Worm (Caenorhabditis elegans) whole organism, L4/young adult: ENCODE data around the gene sumv-2.

Experiments
- W03F9.2 ChIP-seq: fragments of 150-350 bp; optimal IDR thresholded peaks from 2 replicates; lab custom pipeline; 2014; ENCODE audit warnings: missing biosample characterization, missing genetic modification characterization
- dao-5 ChIP-seq: sonication (generic microtip); optimal IDR thresholded peaks from 2 replicates; lab custom pipeline; 2016; ENCODE audit warnings: missing genotype, missing genetic modification characterization, moderate library complexity, missing compliant biosample characterization
- him-1 ChIP-seq: sonication (generic microtip); optimal IDR thresholded peaks from 2 replicates; lab custom pipeline; 2016; ENCODE audit warnings: missing genotype, missing genetic modification reagents, missing genetic modification characterization, missing compliant biosample characterization

Gene sumv-2

ce11 chrV:4653871-4654605, 36.7 kb downstream of the sumv-2 start, which contains the start of the genes col-139 and F41F3.1:
Gene col-139 (minus strand): TSS chrV:4653971.
Gene F41F3.1 (plus strand): TSS chrV:4654555.
- TF ChIP-seq W03F9.2 (no peak), him-1 (tag; lab: Kevin White, UChicago) (no peak), dao-5 (tag; lab: Kevin White, UChicago) (no peak)

ce11 chrV:4655175-4655574, 37.8 kb downstream of the sumv-2 start, which contains the start of gene F41F3.9:
Gene F41F3.9 (plus strand): TSS chrV:4655475.
- TF ChIP-seq W03F9.2 (no peak), him-1 (tag; lab: Kevin White, UChicago) (no peak), dao-5 (tag; lab: Kevin White, UChicago) (no peak)

- TF ChIP-seq him-1 (tag; lab: Kevin White, UChicago) (no peak), W03F9.2 (no peak), dao-5 (tag; lab: Kevin White, UChicago) (no peak)
Measured at ce11 chrV:4662400-4662799, 45.0 kb downstream of the sumv-2 start, which contains the start of gene srx-74. Gene srx-74 (minus strand): TSS chrV:4662500.

- TF ChIP-seq dao-5 (tag; lab: Kevin White, UChicago) (no peak), him-1 (tag; lab: Kevin White, UChicago) (no peak), W03F9.2 (no peak)
Measured at ce11 chrV:4665651-4666050, 48.3 kb downstream of the sumv-2 start, which contains the start of gene srx-73. Gene srx-73 (minus strand): TSS chrV:4665751.

- TF ChIP-seq W03F9.2 (no peak), him-1 (tag; lab: Kevin White, UChicago) (no peak), dao-5 (tag; lab: Kevin White, UChicago) (no peak)
Measured at ce11 chrV:4667062-4667461, 49.7 kb downstream of the sumv-2 start.

ce11 chrV:4668636-4669035, 51.3 kb downstream of the sumv-2 start, which contains the start of gene srx-77:
Gene srx-77 (minus strand): TSS chrV:4668736.
- no peak for TF ChIP-seq W03F9.2
- TF ChIP-seq him-1 (tag; lab: Kevin White, UChicago), result no peak
- TF ChIP-seq dao-5 (tag; lab: Kevin White, UChicago), result no peak

- TF ChIP-seq dao-5 (tag; lab: Kevin White, UChicago) (no peak), him-1 (tag; lab: Kevin White, UChicago) (no peak), W03F9.2 (no peak)
Measured at ce11 chrV:4672487-4672886, 55.1 kb downstream of the sumv-2 start, which contains the start of gene K03B4.9. Gene K03B4.9 (minus strand): TSS chrV:4672587.

- TF ChIP-seq him-1 (tag; lab: Kevin White, UChicago) (no peak), W03F9.2 (no peak), dao-5 (tag; lab: Kevin White, UChicago) (no peak)
Measured at ce11 chrV:4674506-4674905, 57.1 kb downstream of the sumv-2 start, which contains the start of gene K03B4.8. Gene K03B4.8 (minus strand): TSS chrV:4674606.

ce11 chrV:4676092-4676491, 58.7 kb downstream of the sumv-2 start, which contains the start of gene K03B4.6:
Gene K03B4.6 (minus strand): TSS chrV:4676192.
- TF ChIP-seq dao-5 (tag; lab: Kevin White, UChicago), result no peak

ce11 chrV:4676812-4677211, 59.5 kb downstream of the sumv-2 start:
- TF ChIP-seq him-1 (tag; lab: Kevin White, UChicago) (no peak), W03F9.2 (no peak), dao-5 (tag; lab: Kevin White, UChicago) (no peak)
